Worm (Caenorhabditis elegans) whole organism, L4 larva: ENCODE results near the gene Y54G11A.9.

Experiments
- F10B5.3 ChIP-seq: sonication (generic microtip); optimal IDR thresholded peaks from 2 replicates; lab custom pipeline; 2016; ENCODE audit warnings: mild to moderate bottlenecking, missing genetic modification characterization, missing compliant biosample characterization
- T20F7.1 ChIP-seq: fragments of 200-800 bp; sonication (Bioruptor generic); optimal IDR thresholded peaks from 2 replicates; lab custom pipeline; 2018; ENCODE audit warnings: mild to moderate bottlenecking, missing genetic modification characterization, missing compliant biosample characterization
- Y5F2A.4 ChIP-seq: fragments of 200-800 bp; sonication (Bioruptor generic); optimal IDR thresholded peaks from 2 replicates; lab custom pipeline; 2018; ENCODE audit warnings: mild to moderate bottlenecking, missing genetic modification characterization, missing compliant biosample characterization
- ZK337.2 ChIP-seq: fragments of 200-800 bp; sonication (Bioruptor generic); IDR thresholded peaks from 2 replicates; pipeline ENCODE4 v1.3.6; 2022; ENCODE audit warnings: missing genetic modification reagents, missing genetic modification characterization, missing compliant biosample characterization
- aha-1 ChIP-seq: fragments of 150-350 bp; peaks from one replicate; lab custom pipeline; 2014; ENCODE audit warnings: missing biosample characterization, missing genetic modification characterization
- arid-1 ChIP-seq: fragments of 200-800 bp; sonication (Bioruptor generic); conservative IDR thresholded peaks from 2 replicates; pipeline ENCODE4 v1.3.6; 2022; ENCODE audit warnings: missing genetic modification reagents, missing genetic modification characterization, missing compliant biosample characterization
- ceh-20 ChIP-seq: fragments of 200-800 bp; sonication (Bioruptor generic); IDR thresholded peaks from 2 replicates; pipeline ENCODE4 v1.3.6; 2022; ENCODE audit warnings: missing genetic modification reagents, missing genetic modification characterization, missing compliant biosample characterization
- ceh-28 ChIP-seq: fragments of 150-350 bp; optimal IDR thresholded peaks from 2 replicates; lab custom pipeline; 2014; ENCODE audit warnings: missing biosample characterization, missing genetic modification reagents, missing genetic modification characterization
- ceh-32 ChIP-seq: sonication (generic microtip); optimal IDR thresholded peaks from 2 replicates; lab custom pipeline; 2016; ENCODE audit warnings: mild to moderate bottlenecking, missing genetic modification characterization, missing compliant biosample characterization; ENCODE audit not compliant: poor library complexity
- ces-1 ChIP-seq: fragments of 150-350 bp; sonication (generic microtip); optimal IDR thresholded peaks from 4 replicates; lab custom pipeline; 2014; ENCODE audit warnings: missing biosample characterization, missing genetic modification reagents, missing genetic modification characterization
- cey-2 ChIP-seq: sonication (generic microtip); optimal IDR thresholded peaks from 3 replicates; lab custom pipeline; 2017; ENCODE audit warnings: missing genetic modification characterization, mild to moderate bottlenecking, missing compliant biosample characterization, antibody characterized with exemption, borderline replicate concordance; ENCODE audit not compliant: insufficient read depth
- daf-16 ChIP-seq, 3 experiments: sonication (generic microtip); optimal IDR thresholded peaks; 2 replicates each; lab custom pipeline; 2016 to 2017; ENCODE audit warnings: missing genetic modification characterization in 3 of 3, missing genetic modification reagents in 3 of 3, mild to moderate bottlenecking in 2 of 3, missing compliant biosample characterization in 2 of 3, missing biosample characterization in 1 of 3, moderate library complexity in 1 of 3
- daf-19 ChIP-seq: fragments of 200-800 bp; sonication (Bioruptor generic); conservative IDR thresholded peaks from 2 replicates; pipeline ENCODE4 v1.3.6; 2022; ENCODE audit warnings: missing genetic modification characterization, missing compliant biosample characterization
- daf-8 ChIP-seq: fragments of 200-800 bp; sonication (Bioruptor generic); IDR thresholded peaks from 2 replicates; pipeline ENCODE4 v1.3.6; 2022; ENCODE audit warnings: missing genetic modification characterization, missing compliant biosample characterization
- dpl-1 ChIP-seq: fragments of 150-350 bp; optimal IDR thresholded peaks from 2 replicates; lab custom pipeline; 2014; ENCODE audit warnings: missing biosample characterization, missing genetic modification reagents, missing genetic modification characterization
- fkh-10 ChIP-seq: fragments of 150-350 bp; optimal IDR thresholded peaks from 2 replicates; lab custom pipeline; 2014; ENCODE audit warnings: missing biosample characterization, missing genetic modification reagents, missing genetic modification characterization
- fos-1 ChIP-seq: fragments of 150-350 bp; optimal IDR thresholded peaks from 2 replicates; lab custom pipeline; 2014; ENCODE audit warnings: missing biosample characterization, missing genetic modification characterization
- gei-8 ChIP-seq: fragments of 200-800 bp; sonication (Bioruptor generic); optimal IDR thresholded peaks from 2 replicates; lab custom pipeline; 2018; ENCODE audit warnings: mild to moderate bottlenecking, missing genetic modification characterization, missing compliant biosample characterization
- hlh-30 ChIP-seq: sonication (generic microtip); optimal IDR thresholded peaks from 2 replicates; lab custom pipeline; 2017; ENCODE audit warnings: antibody characterized with exemption, mild to moderate bottlenecking, missing genetic modification characterization, missing compliant biosample characterization; ENCODE audit not compliant: insufficient read depth
- jun-1 ChIP-seq: fragments of 150-350 bp; optimal IDR thresholded peaks from 2 replicates; lab custom pipeline; 2014; ENCODE audit warnings: missing biosample characterization, missing genetic modification reagents, missing genetic modification characterization
- lin-13 ChIP-seq: fragments of 150-350 bp; optimal IDR thresholded peaks from 2 replicates; lab custom pipeline; 2014; ENCODE audit warnings: missing biosample characterization, missing genetic modification reagents, missing genetic modification characterization
- lin-29 ChIP-seq: fragments of 200-800 bp; sonication (Bioruptor generic); IDR thresholded peaks from 2 replicates; pipeline ENCODE4 v1.3.6; 2022; ENCODE audit warnings: missing genetic modification reagents, missing genetic modification characterization, missing compliant biosample characterization
- lir-3 ChIP-seq: sonication (generic microtip); optimal IDR thresholded peaks from 2 replicates; lab custom pipeline; 2016; ENCODE audit warnings: mild to moderate bottlenecking, missing genetic modification characterization, missing compliant biosample characterization
- lsy-2 ChIP-seq, 2 experiments: fragments of 150-350 bp in 1 of 2; sonication (generic microtip) in 1 of 2; optimal IDR thresholded peaks; 2 replicates each; lab custom pipeline; 2014 to 2017; ENCODE audit warnings: missing biosample characterization in 2 of 2, missing genetic modification characterization in 2 of 2
- madf-9 ChIP-seq: fragments of 200-800 bp; sonication (Bioruptor generic); conservative IDR thresholded peaks from 2 replicates; pipeline ENCODE4 v1.3.6; 2022; ENCODE audit warnings: missing genetic modification reagents, missing genetic modification characterization, missing compliant biosample characterization
- mdt-29 ChIP-seq: fragments of 200-800 bp; sonication (Bioruptor generic); IDR thresholded peaks from 2 replicates; pipeline ENCODE4 v1.3.6; 2022; ENCODE audit warnings: missing genetic modification reagents, missing genetic modification characterization, missing compliant biosample characterization
- mep-1 ChIP-seq: fragments of 150-350 bp; sonication (generic microtip); optimal IDR thresholded peaks from 3 replicates; lab custom pipeline; 2014; ENCODE audit warnings: missing biosample characterization, missing genetic modification characterization
- mxl-2 ChIP-seq: fragments of 200-800 bp; sonication (Bioruptor generic); conservative IDR thresholded peaks from 2 replicates; pipeline ENCODE4 v1.3.6; 2022; ENCODE audit warnings: missing genetic modification reagents, missing genetic modification characterization, missing compliant biosample characterization
- mxl-3 ChIP-seq: fragments of 200-800 bp; sonication (Bioruptor generic); optimal IDR thresholded peaks from 2 replicates; lab custom pipeline; 2018; ENCODE audit warnings: mild to moderate bottlenecking, missing genetic modification characterization, missing compliant biosample characterization
- nhr-102 ChIP-seq: sonication (generic microtip); optimal IDR thresholded peaks from 2 replicates; lab custom pipeline; 2016; ENCODE audit warnings: mild to moderate bottlenecking, missing genetic modification characterization, moderate library complexity, missing compliant biosample characterization
- nhr-11 ChIP-seq: fragments of 150-350 bp; optimal IDR thresholded peaks from 2 replicates; lab custom pipeline; 2014; ENCODE audit warnings: missing biosample characterization, missing genetic modification characterization
- nhr-41 ChIP-seq: fragments of 200-800 bp; sonication (Bioruptor generic); IDR thresholded peaks from 2 replicates; pipeline ENCODE4 v1.3.6; 2022; ENCODE audit warnings: missing genetic modification reagents, missing genetic modification characterization, missing compliant biosample characterization
- nhr-42 ChIP-seq: fragments of 200-800 bp; sonication (Bioruptor generic); IDR thresholded peaks from 2 replicates; pipeline ENCODE4 v1.3.6; 2022; ENCODE audit warnings: missing genetic modification characterization, missing compliant biosample characterization
- nhr-48 ChIP-seq: sonication (generic microtip); optimal IDR thresholded peaks from 2 replicates; lab custom pipeline; 2016; ENCODE audit warnings: mild to moderate bottlenecking, missing genetic modification characterization, missing compliant biosample characterization
- nhr-6 ChIP-seq: fragments of 150-350 bp; optimal IDR thresholded peaks from 2 replicates; lab custom pipeline; 2014; ENCODE audit warnings: missing biosample characterization, missing genetic modification characterization
- nhr-77 ChIP-seq: fragments of 150-350 bp; optimal IDR thresholded peaks from 2 replicates; lab custom pipeline; 2014; ENCODE audit warnings: missing biosample characterization, missing genetic modification characterization
- pha-4 ChIP-seq, 2 experiments: fragments of 150-350 bp in 1 of 2; fragments of 200-800 bp in 1 of 2; sonication (Bioruptor generic) in 1 of 2; IDR thresholded peaks in 1 of 2; optimal IDR thresholded peaks in 1 of 2; 2 replicates each; pipeline versions ENCODE4 v1.3.6 to Lab custom; 2014 to 2022; ENCODE audit warnings: missing genetic modification characterization in 2 of 2, missing genetic modification reagents in 2 of 2, missing biosample characterization in 1 of 2, missing compliant biosample characterization in 1 of 2
- php-3 ChIP-seq: fragments of 200-800 bp; sonication (Bioruptor generic); IDR thresholded peaks from 2 replicates; pipeline ENCODE4 v1.3.6; 2022; ENCODE audit warnings: missing genetic modification reagents, missing genetic modification characterization, missing compliant biosample characterization
- pqm-1 ChIP-seq: sonication (generic microtip); optimal IDR thresholded peaks from 2 replicates; lab custom pipeline; 2017; ENCODE audit warnings: missing biosample characterization, missing genetic modification characterization
- rbr-2 ChIP-seq: sonication (generic microtip); optimal IDR thresholded peaks from 2 replicates; lab custom pipeline; 2016; ENCODE audit warnings: missing genotype, missing genetic modification characterization, missing compliant biosample characterization
- snpc-4 ChIP-seq: fragments of 150-350 bp; optimal IDR thresholded peaks from 2 replicates; lab custom pipeline; 2014; ENCODE audit warnings: missing biosample characterization, missing genetic modification characterization
- spr-3 ChIP-seq: fragments of 200-800 bp; sonication (Bioruptor generic); optimal IDR thresholded peaks from 2 replicates; lab custom pipeline; 2018; ENCODE audit warnings: mild to moderate bottlenecking, missing genetic modification characterization, missing compliant biosample characterization
- unc-130 ChIP-seq: sonication (generic microtip); optimal IDR thresholded peaks from 2 replicates; lab custom pipeline; 2016; ENCODE audit warnings: missing genetic modification reagents, missing genetic modification characterization, missing compliant biosample characterization
- unc-39 ChIP-seq: sonication (generic microtip); optimal IDR thresholded peaks from 2 replicates; lab custom pipeline; 2017; ENCODE audit warnings: missing biosample characterization, missing genetic modification characterization
- unc-62 ChIP-seq, 3 experiments: fragments of 150-350 bp in 1 of 3; sonication (generic microtip); optimal IDR thresholded peaks in 2 of 3; peaks in 1 of 3; 1 replicate in 1 of 3; 2 replicates in 2 of 3; lab custom pipeline; 2014 to 2017; ENCODE audit warnings: missing biosample characterization in 3 of 3, missing genetic modification characterization in 3 of 3, missing genetic modification reagents in 3 of 3, missing genotype in 1 of 3
- vab-7 ChIP-seq: fragments of 200-800 bp; sonication (Bioruptor generic); IDR thresholded peaks from 2 replicates; pipeline ENCODE4 v1.3.6; 2022; ENCODE audit warnings: missing genetic modification reagents, missing genetic modification characterization, missing compliant biosample characterization
- zfp-2 ChIP-seq: sonication (generic microtip); optimal IDR thresholded peaks from 2 replicates; lab custom pipeline; 2016; ENCODE audit warnings: mild to moderate bottlenecking, missing genetic modification characterization, missing compliant biosample characterization
- zfp-3 ChIP-seq: fragments of 200-800 bp; sonication (Bioruptor generic); conservative IDR thresholded peaks from 2 replicates; pipeline ENCODE4 v1.3.6; 2022; ENCODE audit warnings: missing genetic modification reagents, missing genetic modification characterization, missing compliant biosample characterization
- zip-2 ChIP-seq: fragments of 150-350 bp; optimal IDR thresholded peaks from 2 replicates; lab custom pipeline; 2014; ENCODE audit warnings: missing biosample characterization, missing genetic modification characterization

Gene Y54G11A.9

DNA sequence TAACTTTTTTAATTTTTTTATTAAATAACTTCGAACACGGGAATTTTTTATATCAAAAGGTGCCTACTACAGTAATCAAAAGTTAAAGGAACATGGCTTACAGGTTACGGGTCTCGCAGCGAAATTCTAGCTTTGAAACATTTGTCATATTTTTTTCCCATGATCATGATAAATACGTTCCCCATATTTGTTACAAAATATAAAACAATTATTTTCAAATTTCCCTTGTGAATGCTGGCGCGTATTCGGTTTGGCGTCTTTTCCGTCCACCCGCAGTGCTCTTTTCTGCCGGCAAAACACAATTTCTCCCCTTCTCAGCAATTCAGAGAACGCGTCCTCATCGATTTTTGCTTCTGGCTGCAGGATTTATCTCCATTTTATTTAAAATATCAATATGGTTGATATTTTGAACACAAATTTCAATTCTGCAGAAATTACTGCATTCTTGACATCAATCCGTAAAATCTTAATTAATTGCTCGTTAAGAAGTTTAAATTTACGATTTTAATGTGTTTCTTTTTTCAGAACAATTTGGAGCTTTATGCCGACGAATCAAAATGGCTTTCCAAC, 19.0 kb upstream of the Y54G11A.9 start, which contains the start of gene imb-2 (continued):
- TF ChIP-seq zip-2 (tag; lab: Kevin White, UChicago) (no peak), mdt-29 (GFP tag; lab: Robert Waterston, UW) (no peak), ceh-28 (tag; lab: Kevin White, UChicago) (no peak), nhr-41 (GFP tag; lab: Robert Waterston, UW) (no peak), zfp-3 (GFP tag; lab: Robert Waterston, UW) (no peak), nhr-48 (tag; lab: Kevin White, UChicago) (no peak), daf-16 (GFP tag; optimal IDR thresholded peaks at IDR 0.05; lab: Kevin White, UChicago) (no peak), daf-16 (tag; optimal IDR thresholded peaks at IDR 0.05; lab: Kevin White, UChicago) (peak; percentile 48), spr-3 (no peak), jun-1 (tag; lab: Kevin White, UChicago) (no peak), mep-1 (peak; percentile 76), aha-1 (tag; lab: Kevin White, UChicago) (peak; percentile 83), lsy-2 (tag; optimal IDR thresholded peaks at IDR 0.05; lab: Kevin White, UChicago) (peak in 1 of 2 experiments; percentile 91), pha-4 (GFP tag; IDR thresholded peaks at IDR 0.05; lab: Robert Waterston, UW) (no peak), pha-4 (tag; optimal IDR thresholded peaks at IDR 0.05; lab: Kevin White, UChicago) (no peak), rbr-2 (tag; lab: Kevin White, UChicago) (peak; percentile 57), vab-7 (peak; percentile 38; the same call in 1 of the 2 replicates), fos-1 (no peak), zfp-2 (tag; lab: Kevin White, UChicago) (no peak), lir-3 (tag; lab: Kevin White, UChicago) (no peak), lin-13 (no peak), cey-2 (tag; lab: Kevin White, UChicago) (no peak), F10B5.3 (tag; lab: Kevin White, UChicago) (no peak), ces-1 (GFP tag; lab: Kevin White, UChicago) (no peak), nhr-102 (tag; lab: Kevin White, UChicago) (no peak), snpc-4 (tag; lab: Kevin White, UChicago) (no peak), daf-19 (GFP tag; lab: Robert Waterston, UW) (no peak), Y5F2A.4 (no peak), nhr-6 (tag; lab: Kevin White, UChicago) (peak; percentile 50), ZK337.2 (GFP tag; lab: Robert Waterston, UW) (no peak), dpl-1 (GFP tag; lab: Kevin White, UChicago) (peak; percentile 78), ceh-20 (GFP tag; lab: Robert Waterston, UW) (no peak), lin-29 (no peak), gei-8 (GFP tag; lab: Kevin White, UChicago) (no peak), nhr-77 (tag; lab: Kevin White, UChicago) (peak; percentile 85), unc-130 (GFP tag; lab: Kevin White, UChicago) (peak; percentile 2), php-3 (no peak), daf-8 (no peak), unc-62 (GFP tag; optimal IDR thresholded peaks at IDR 0.05 in 1 of 2; lab: Kevin White, UChicago) (peak in 1 of 2 experiments; percentile 84), unc-62 (tag; optimal IDR thresholded peaks at IDR 0.05; lab: Kevin White, UChicago) (no peak), nhr-11 (tag; lab: Kevin White, UChicago) (peak; percentile 12), madf-9 (no peak), hlh-30 (tag; lab: Kevin White, UChicago) (peak; percentile 66), nhr-42 (GFP tag; lab: Robert Waterston, UW) (peak; percentile 20; the same call in 1 of the 2 replicates), pqm-1 (tag; lab: Kevin White, UChicago) (no peak), mxl-2 (GFP tag; lab: Robert Waterston, UW) (no peak), ceh-32 (tag; lab: Kevin White, UChicago) (no peak), T20F7.1 (GFP tag; lab: Kevin White, UChicago) (no peak), fkh-10 (GFP tag; lab: Kevin White, UChicago) (peak; percentile 67), mxl-3 (GFP tag; lab: Kevin White, UChicago) (peak; percentile 13), arid-1 (GFP tag; lab: Robert Waterston, UW) (no peak), unc-39 (tag; lab: Kevin White, UChicago) (no peak)
